Fruit fly (Drosophila melanogaster): ENCODE measurements around the gene CG17219.

CG17219 gene

dm6 chr2L:3039774-3040173, 10.7 kb downstream of the CG17219 start, which contains the start of the genes cnir and CG17221 (continued):
- TF ChIP-seq CG11085 (GFP tag; IDR thresholded peaks at IDR 0.05) (0 out of 2 replicates have a peak, but pooled peaks have one; percentile 9), Oli (tag; optimal IDR thresholded peaks at IDR 0.05) (peak; percentile 47), schlank (tag; optimal IDR thresholded peaks at IDR 0.05) (peak; percentile 31), mld (GFP tag; IDR thresholded peaks at IDR 0.05; ENCODE audit: partially characterized antibody) (no peak), ci (GFP tag; IDR thresholded peaks at IDR 0.05) (no peak), Bdp1 (GFP tag; optimal IDR thresholded peaks at IDR 0.05) (no peak), CG16815 (GFP tag; optimal IDR thresholded peaks at IDR 0.05) (peak; percentile 15), Trl (optimal IDR thresholded peaks at IDR 0.05) (no peak), Trl (GFP tag; optimal IDR thresholded peaks at IDR 0.05) (peak; percentile 87), CG32532 (GFP tag; IDR thresholded peaks at IDR 0.05) (peak; percentile 67), Nf-YA (GFP tag; IDR thresholded peaks at IDR 0.05) (no peak), p53 (GFP tag; optimal IDR thresholded peaks at IDR 0.05) (peak; percentile 45), CG1602 (GFP tag; optimal IDR thresholded peaks at IDR 0.05) (peak; percentile 40), NfI (GFP tag; optimal IDR thresholded peaks at IDR 0.05) (peak; percentile 74), CG17359 (tag; optimal IDR thresholded peaks at IDR 0.05) (peak; percentile 58), fru (optimal IDR thresholded peaks at IDR 0.05) (no peak), crp (GFP tag; optimal IDR thresholded peaks at IDR 0.05) (peak; percentile 61 to 90), CG2678 (tag; optimal IDR thresholded peaks at IDR 0.05) (peak; percentile 71), CG17328 (GFP tag; IDR thresholded peaks at IDR 0.05) (no peak), Doc3 (GFP tag; IDR thresholded peaks at IDR 0.05; ENCODE audit: partially characterized antibody) (no peak; the same call in 2 of the 3 replicates), kay (GFP tag; optimal IDR thresholded peaks at IDR 0.05) (peak; percentile 18), CrebB (tag; optimal IDR thresholded peaks at IDR 0.05) (peak; percentile 34), her (GFP tag; optimal IDR thresholded peaks at IDR 0.05) (peak; percentile 66), gcm (GFP tag; optimal IDR thresholded peaks at IDR 0.05) (peak; percentile 5), vfl (GFP tag; optimal IDR thresholded peaks at IDR 0.05) (peak; percentile 55), CG10366 (GFP tag; IDR thresholded peaks at IDR 0.05) (peak; percentile 42), Drgx (GFP tag; IDR thresholded peaks at IDR 0.05) (no peak), CG18599 (GFP tag; optimal IDR thresholded peaks at IDR 0.05) (peak; percentile 72), Dek (tag; optimal IDR thresholded peaks at IDR 0.05) (no peak), CG1832 (GFP tag; optimal IDR thresholded peaks at IDR 0.05) (no peak), pho (GFP tag; optimal IDR thresholded peaks at IDR 0.05) (peak; percentile 68), zen (tag; optimal IDR thresholded peaks at IDR 0.05) (peak; percentile 78), CG12219 (GFP tag; optimal IDR thresholded peaks at IDR 0.05) (peak; percentile 48), chinmo (GFP tag; IDR thresholded peaks at IDR 0.05; ENCODE audit: partially characterized antibody) (no peak), CG42726 (GFP tag; IDR thresholded peaks at IDR 0.05; ENCODE audit: partially characterized antibody) (no peak), Nf-YB (GFP tag; optimal IDR thresholded peaks at IDR 0.05) (no peak), dimm (GFP tag; IDR thresholded peaks at IDR 0.05) (no peak), CG4707 (GFP tag; optimal IDR thresholded peaks at IDR 0.05) (no peak), nau (GFP tag; optimal IDR thresholded peaks at IDR 0.05) (no peak), CG2199 (GFP tag; IDR thresholded peaks at IDR 0.05) (0 out of 3 replicates have a peak, but pooled peaks have one; percentile 18), CG9727 (GFP tag; optimal IDR thresholded peaks at IDR 0.05) (peak; percentile 56), fd64A (GFP tag; optimal IDR thresholded peaks at IDR 0.05) (no peak), stc (GFP tag; IDR thresholded peaks at IDR 0.05) (no peak), seq (GFP tag; IDR thresholded peaks at IDR 0.05) (peak; percentile 49; the same call in 1 of the 2 replicates), CG15514 (GFP tag; optimal IDR thresholded peaks at IDR 0.05) (peak; percentile 73), CG2120 (GFP tag; optimal IDR thresholded peaks at IDR 0.05) (peak; percentile 87), CG12299 (tag; optimal IDR thresholded peaks at IDR 0.05) (peak; percentile 61), CG9817 (tag; optimal IDR thresholded peaks at IDR 0.05) (peak; percentile 72), sr (GFP tag; IDR thresholded peaks at IDR 0.05) (no peak), PHDP (tag; optimal IDR thresholded peaks at IDR 0.05) (peak; percentile 68), MBD-R2 (GFP tag; IDR thresholded peaks at IDR 0.05) (peak; percentile 65)

Data from whole organism, embryonic.